Worm (Caenorhabditis elegans): ENCODE data around the gene kvs-2.

The kvs-2 gene

DNA sequence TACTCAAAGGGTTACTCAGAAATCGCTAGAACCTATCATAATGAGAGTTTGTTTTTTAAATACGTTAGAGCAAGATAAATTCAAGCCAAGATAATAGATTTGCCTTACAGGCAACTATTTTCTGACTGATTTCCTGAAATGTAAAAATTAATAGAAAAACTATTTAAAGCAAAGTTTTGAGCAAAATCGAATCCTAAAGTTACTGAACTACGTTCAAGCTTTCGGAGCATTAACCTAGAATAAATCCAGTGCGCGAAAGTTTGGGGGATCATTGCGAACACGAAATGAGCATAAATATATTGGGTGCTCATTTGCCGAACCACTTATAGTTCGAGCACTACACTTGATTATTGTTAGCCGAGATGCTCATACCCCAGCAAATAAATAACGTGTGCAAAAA lies 35.8 kb downstream of the kvs-2 start, which contains the start of gene ceh-22:
Gene ceh-22, plus strand, starts transcription at position 301 of the 400 bp plus-strand sequence.
- TF ChIP-seq ceh-13 (GFP tag; optimal IDR thresholded peaks at IDR 0.05) (no peak), sea-1 (GFP tag; conservative IDR thresholded peaks at IDR 0.05) (no peak), F13C5.2 (tag; optimal IDR thresholded peaks at IDR 0.05) (no peak), hmbx-1 (tag; optimal IDR thresholded peaks at IDR 0.05) (no peak), hmg-4 (GFP tag; optimal IDR thresholded peaks at IDR 0.05) (no peak), B0310.2 (tag; optimal IDR thresholded peaks at IDR 0.05) (no peak), ceh-36 (tag; optimal IDR thresholded peaks at IDR 0.05) (no peak), flt-1 (GFP tag; IDR thresholded peaks at IDR 0.05) (no peak), pes-1 (GFP tag; IDR thresholded peaks at IDR 0.05) (no peak), tbx-37 (GFP tag; conservative IDR thresholded peaks at IDR 0.05) (no peak), tbx-11 (GFP tag; IDR thresholded peaks at IDR 0.05) (no peak), hnd-1 (tag; optimal IDR thresholded peaks at IDR 0.05) (no peak), ama-1 (optimal IDR thresholded peaks at IDR 0.05) (no peak), scrt-1 (GFP tag; IDR thresholded peaks at IDR 0.05) (no peak)

ce11 chrV:10672601-10673000 lies 36.8 kb downstream of the kvs-2 start:
- TF ChIP-seq aly-1 (tag; optimal IDR thresholded peaks at IDR 0.05) (no peak), tbx-11 (GFP tag; IDR thresholded peaks at IDR 0.05) (no peak), hmbx-1 (tag; optimal IDR thresholded peaks at IDR 0.05) (no peak), scrt-1 (GFP tag; IDR thresholded peaks at IDR 0.05) (no peak), tra-4 (tag; optimal IDR thresholded peaks at IDR 0.05) (no peak), ama-1 (optimal IDR thresholded peaks at IDR 0.05) (no peak), ceh-13 (GFP tag; optimal IDR thresholded peaks at IDR 0.05) (no peak), ceh-36 (tag; optimal IDR thresholded peaks at IDR 0.05) (no peak), tbx-37 (GFP tag; conservative IDR thresholded peaks at IDR 0.05) (no peak), hnd-1 (tag; optimal IDR thresholded peaks at IDR 0.05) (no peak), hmg-4 (GFP tag; optimal IDR thresholded peaks at IDR 0.05) (no peak), flt-1 (GFP tag; IDR thresholded peaks at IDR 0.05) (no peak), F13C5.2 (tag; optimal IDR thresholded peaks at IDR 0.05) (no peak), ets-7 (tag; optimal IDR thresholded peaks at IDR 0.05) (no peak), sea-1 (GFP tag; conservative IDR thresholded peaks at IDR 0.05) (no peak), B0310.2 (tag; optimal IDR thresholded peaks at IDR 0.05) (no peak), pes-1 (GFP tag; IDR thresholded peaks at IDR 0.05) (no peak)

DNA sequence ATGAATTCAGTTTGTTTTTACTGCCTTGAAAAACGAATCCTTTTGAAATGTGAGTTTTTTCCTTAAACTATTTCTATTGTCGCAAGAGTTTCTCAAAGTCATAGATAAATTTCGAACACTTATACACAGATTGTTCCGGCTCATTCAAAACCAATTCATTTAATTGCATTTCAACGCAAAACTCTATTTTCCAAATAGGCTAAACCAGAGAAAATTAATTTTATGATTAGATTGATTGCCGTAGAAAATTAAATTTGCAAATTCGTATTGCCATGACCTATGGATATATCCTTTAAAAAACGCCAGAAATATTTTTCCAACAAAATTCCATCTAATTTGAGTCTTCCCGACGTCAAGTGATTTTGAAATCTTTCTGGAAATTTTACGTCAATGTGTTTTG lies 40.2 kb downstream of the kvs-2 start:
- no peak for TF ChIP-seq B0310.2 (tag; optimal IDR thresholded peaks at IDR 0.05)
- no peak for TF ChIP-seq hmbx-1 (tag; optimal IDR thresholded peaks at IDR 0.05)
- no peak for TF ChIP-seq sea-1 (GFP tag; conservative IDR thresholded peaks at IDR 0.05)
- TF ChIP-seq scrt-1 (GFP tag; IDR thresholded peaks at IDR 0.05): no peak
- no peak for TF ChIP-seq aly-1 (tag; optimal IDR thresholded peaks at IDR 0.05)

ce11 chrV:10677459-10677858 lies 41.6 kb downstream of the kvs-2 start:
- TF ChIP-seq hnd-1 (tag; optimal IDR thresholded peaks at IDR 0.05) (no peak), ceh-36 (tag; optimal IDR thresholded peaks at IDR 0.05) (no peak), ceh-13 (GFP tag; optimal IDR thresholded peaks at IDR 0.05) (no peak)

- TF ChIP-seq tbx-11 (GFP tag; IDR thresholded peaks at IDR 0.05): no peak
- TF ChIP-seq F13C5.2 (tag; optimal IDR thresholded peaks at IDR 0.05): no peak
- TF ChIP-seq pes-1 (GFP tag; IDR thresholded peaks at IDR 0.05): no peak
- TF ChIP-seq flt-1 (GFP tag; IDR thresholded peaks at IDR 0.05): no peak
- no peak for TF ChIP-seq hmbx-1 (tag; optimal IDR thresholded peaks at IDR 0.05)
- no peak for TF ChIP-seq B0310.2 (tag; optimal IDR thresholded peaks at IDR 0.05)
- TF ChIP-seq ets-7 (tag; optimal IDR thresholded peaks at IDR 0.05): no peak
- no peak for TF ChIP-seq aly-1 (tag; optimal IDR thresholded peaks at IDR 0.05)
- TF ChIP-seq tra-4 (tag; optimal IDR thresholded peaks at IDR 0.05): no peak
- TF ChIP-seq hmg-4 (GFP tag; optimal IDR thresholded peaks at IDR 0.05): no peak
- no peak for TF ChIP-seq scrt-1 (GFP tag; IDR thresholded peaks at IDR 0.05)
These were observed 43.3 kb downstream of the kvs-2 start for ce11 chrV:10679080-10679479.

- no peak for TF ChIP-seq hmg-4 (GFP tag; optimal IDR thresholded peaks at IDR 0.05)
- no peak for TF ChIP-seq scrt-1 (GFP tag; IDR thresholded peaks at IDR 0.05)
- TF ChIP-seq ets-7 (tag; optimal IDR thresholded peaks at IDR 0.05): no peak
- no peak for TF ChIP-seq F13C5.2 (tag; optimal IDR thresholded peaks at IDR 0.05)
- TF ChIP-seq tbx-37 (GFP tag; conservative IDR thresholded peaks at IDR 0.05): no peak
These were observed 44.3 kb downstream of the kvs-2 start for ce11 chrV:10679990-10680602.

- no peak for TF ChIP-seq flt-1 (GFP tag; IDR thresholded peaks at IDR 0.05)
- no peak for TF ChIP-seq B0310.2 (tag; optimal IDR thresholded peaks at IDR 0.05)
- TF ChIP-seq pes-1 (GFP tag; IDR thresholded peaks at IDR 0.05): no peak
- TF ChIP-seq tbx-37 (GFP tag; conservative IDR thresholded peaks at IDR 0.05): no peak
- TF ChIP-seq hmbx-1 (tag; optimal IDR thresholded peaks at IDR 0.05): no peak
- TF ChIP-seq sea-1 (GFP tag; conservative IDR thresholded peaks at IDR 0.05): no peak
- TF ChIP-seq tbx-11 (GFP tag; IDR thresholded peaks at IDR 0.05): no peak
- no peak for TF ChIP-seq ama-1 (optimal IDR thresholded peaks at IDR 0.05)
- no peak for TF ChIP-seq scrt-1 (GFP tag; IDR thresholded peaks at IDR 0.05)
- no peak for TF ChIP-seq hmg-4 (GFP tag; optimal IDR thresholded peaks at IDR 0.05)
- no peak for TF ChIP-seq ceh-36 (tag; optimal IDR thresholded peaks at IDR 0.05)
- TF ChIP-seq tra-4 (tag; optimal IDR thresholded peaks at IDR 0.05): no peak
- no peak for TF ChIP-seq hnd-1 (tag; optimal IDR thresholded peaks at IDR 0.05)
- no peak for TF ChIP-seq F13C5.2 (tag; optimal IDR thresholded peaks at IDR 0.05)
- TF ChIP-seq ets-7 (tag; optimal IDR thresholded peaks at IDR 0.05): no peak
- no peak for TF ChIP-seq ceh-13 (GFP tag; optimal IDR thresholded peaks at IDR 0.05)
- no peak for TF ChIP-seq aly-1 (tag; optimal IDR thresholded peaks at IDR 0.05)
These were observed 45.5 kb downstream of the kvs-2 start for ce11 chrV:10681117-10681959.

All from whole organism, early embryonic.